Fruit fly (Drosophila melanogaster): ENCODE measurements around the gene tacc.

DNA sequence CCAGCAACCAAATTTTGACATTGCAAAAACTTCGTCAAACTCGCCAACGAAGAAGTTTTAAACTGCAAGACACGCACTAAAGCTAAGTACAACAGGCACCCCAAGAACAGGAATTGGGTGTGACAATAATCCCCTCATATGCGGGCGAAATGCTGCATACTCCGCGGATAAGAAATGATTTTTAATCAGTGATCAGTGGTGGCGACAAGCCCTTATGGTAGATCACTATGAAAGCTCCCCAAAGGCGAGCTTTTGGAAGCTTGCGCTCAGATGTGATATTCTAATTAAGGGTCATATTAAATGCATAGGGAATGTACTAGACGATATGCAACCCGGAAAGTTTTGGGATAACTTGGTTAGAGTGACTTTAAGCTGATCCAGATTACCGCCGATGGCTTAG is 31.3 kb downstream of the tacc start:
- TF ChIP-seq fd3F (GFP tag; optimal IDR thresholded peaks at IDR 0.05), result no peak
- no peak for TF ChIP-seq CG2202 (tag; optimal IDR thresholded peaks at IDR 0.05)
- TF ChIP-seq CG7556 (GFP tag; optimal IDR thresholded peaks at IDR 0.05), result no peak
- no peak for TF ChIP-seq CG4360 (GFP tag; IDR thresholded peaks at IDR 0.05)
- no peak for TF ChIP-seq CG13624 (GFP tag; optimal IDR thresholded peaks at IDR 0.05)
- no peak for TF ChIP-seq row (GFP tag; IDR thresholded peaks at IDR 0.05)
- no peak for TF ChIP-seq amos (GFP tag; IDR thresholded peaks at IDR 0.05; ENCODE audit: partially characterized antibody)
- TF ChIP-seq CG14860 (GFP tag; IDR thresholded peaks at IDR 0.05; ENCODE audit: partially characterized antibody), result no peak
- TF ChIP-seq h (optimal IDR thresholded peaks at IDR 0.05), result no peak
- no peak for TF ChIP-seq Fer2 (tag; optimal IDR thresholded peaks at IDR 0.05)
- TF ChIP-seq CG7963 (GFP tag; IDR thresholded peaks at IDR 0.05; ENCODE audit: partially characterized antibody), result no peak
- TF ChIP-seq CG14710 (tag; optimal IDR thresholded peaks at IDR 0.05), result no peak
- TF ChIP-seq D19B (GFP tag; optimal IDR thresholded peaks at IDR 0.05), result no peak

Measured in whole organism, embryonic.